Fruit fly (Drosophila melanogaster) ovary, adult (tissue): Measurements from ENCODE around the gene CG9395.

Experiments used
- CG17801 ChIP-seq: fragments of 200-800 bp; optimal IDR thresholded peaks from 2 replicates; lab custom pipeline; 2019; ENCODE audit warnings: missing biosample characterization, mild to moderate bottlenecking, missing genetic modification characterization, moderate library complexity; ENCODE audit not compliant: partially characterized antibody

CG9395 gene

DNA sequence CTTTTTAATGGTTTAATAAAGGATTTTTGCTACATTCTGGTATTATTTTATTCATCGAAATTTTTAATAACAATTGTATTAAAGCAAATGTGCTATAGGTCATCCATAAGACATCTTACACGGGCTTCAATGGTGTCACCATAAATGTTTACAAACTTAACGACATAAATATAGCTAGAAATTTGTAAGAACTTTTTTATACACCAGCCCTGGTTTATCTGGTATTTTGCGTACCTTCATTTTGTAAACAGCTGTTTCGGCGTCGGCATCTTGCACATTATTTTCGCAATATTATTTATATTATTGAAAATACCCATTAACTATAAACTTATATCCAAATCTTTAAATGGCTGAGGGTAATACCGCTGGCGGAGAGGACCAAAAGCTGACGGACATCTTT is 12.5 kb upstream of the CG9395 start, which contains the start of gene Tap42:
Gene Tap42, plus strand, starts transcription at position 240 of the 400 bp plus-strand sequence.
- TF ChIP-seq CG17801 (GFP tag; lab: Kevin White, UChicago), result no peak

DNA sequence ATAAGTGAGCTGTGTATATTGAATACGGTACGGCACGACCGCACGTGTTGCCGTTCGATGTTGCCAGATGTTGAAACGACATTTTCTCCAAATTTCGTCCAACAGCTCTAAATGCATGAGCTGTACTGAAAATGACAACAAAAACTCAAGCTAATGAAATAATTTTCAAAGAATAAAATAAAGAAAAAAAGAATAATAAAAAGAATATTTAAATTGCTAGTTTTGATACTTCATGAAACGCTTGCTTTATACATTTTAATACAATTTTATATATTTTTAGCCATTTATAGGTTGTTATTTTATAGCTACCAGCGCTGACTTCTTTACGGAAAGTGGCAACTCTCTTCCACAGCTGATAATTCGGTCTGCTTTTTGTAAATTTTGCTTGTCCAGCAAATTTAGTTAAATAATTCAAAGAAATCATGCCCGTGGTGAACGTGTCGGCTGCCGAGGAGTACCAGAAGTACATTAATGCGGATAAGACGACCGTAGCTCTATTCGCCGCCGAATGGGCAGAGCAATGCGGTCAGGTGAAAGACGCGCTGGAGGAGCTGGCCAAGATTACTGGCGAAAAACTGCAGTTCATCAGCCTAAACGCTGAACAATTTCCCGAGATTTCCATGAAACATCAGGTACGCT is 11.4 kb upstream of the CG9395 start, which contains the start of the genes Nnp-1 and Grx3:
Gene Nnp-1, minus strand, starts transcription at position 81 of the 639 bp plus-strand sequence.
Gene Grx3, plus strand, starts transcription at position 339 of the 639 bp plus-strand sequence.
- TF ChIP-seq CG17801 (GFP tag; lab: Kevin White, UChicago), result peak; percentile 65

DNA sequence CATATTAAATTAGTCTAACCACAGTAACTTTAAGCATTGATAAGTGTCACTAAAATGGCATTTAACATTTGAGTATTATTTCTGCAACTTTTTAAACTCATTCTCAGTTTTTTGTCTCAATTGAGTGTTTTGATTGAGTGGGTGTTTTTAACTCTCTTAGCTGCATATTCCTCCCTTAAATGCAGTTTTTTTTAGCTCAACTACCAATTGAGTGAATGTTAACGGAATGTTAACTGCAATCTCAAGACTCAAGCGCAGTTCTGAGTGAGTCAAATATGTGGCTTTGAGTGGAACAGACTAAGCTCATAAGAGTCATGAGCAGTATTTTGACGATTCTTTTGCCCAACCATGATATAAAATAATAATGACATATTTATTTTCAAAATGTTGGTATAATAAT is 8.1 kb upstream of the CG9395 start:
- TF ChIP-seq CG17801 (GFP tag; lab: Kevin White, UChicago), result no peak

DNA sequence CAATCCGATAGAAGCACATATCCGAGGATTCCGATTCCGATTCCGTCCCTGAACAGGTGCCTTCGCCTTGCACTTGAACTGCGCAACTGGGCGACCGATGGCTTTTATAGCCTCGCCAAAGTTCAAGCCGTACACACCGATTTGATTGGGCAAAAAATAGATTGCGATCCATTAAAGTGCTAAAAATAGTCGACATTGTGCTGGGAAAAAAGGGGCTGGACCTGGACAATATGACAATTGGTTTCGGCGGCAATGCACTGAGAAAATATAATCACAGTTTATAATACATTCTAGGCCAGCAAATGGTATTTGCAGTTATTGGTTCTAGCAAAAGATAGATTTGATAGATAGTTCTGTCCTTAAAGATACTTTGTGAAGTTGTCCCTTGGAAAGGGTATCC is 6.6 kb upstream of the CG9395 start, which contains the start of gene CG9377:
Gene CG9377, minus strand, starts transcription at position 101 of the 400 bp plus-strand sequence.
- TF ChIP-seq CG17801 (GFP tag; lab: Kevin White, UChicago), result no peak

DNA sequence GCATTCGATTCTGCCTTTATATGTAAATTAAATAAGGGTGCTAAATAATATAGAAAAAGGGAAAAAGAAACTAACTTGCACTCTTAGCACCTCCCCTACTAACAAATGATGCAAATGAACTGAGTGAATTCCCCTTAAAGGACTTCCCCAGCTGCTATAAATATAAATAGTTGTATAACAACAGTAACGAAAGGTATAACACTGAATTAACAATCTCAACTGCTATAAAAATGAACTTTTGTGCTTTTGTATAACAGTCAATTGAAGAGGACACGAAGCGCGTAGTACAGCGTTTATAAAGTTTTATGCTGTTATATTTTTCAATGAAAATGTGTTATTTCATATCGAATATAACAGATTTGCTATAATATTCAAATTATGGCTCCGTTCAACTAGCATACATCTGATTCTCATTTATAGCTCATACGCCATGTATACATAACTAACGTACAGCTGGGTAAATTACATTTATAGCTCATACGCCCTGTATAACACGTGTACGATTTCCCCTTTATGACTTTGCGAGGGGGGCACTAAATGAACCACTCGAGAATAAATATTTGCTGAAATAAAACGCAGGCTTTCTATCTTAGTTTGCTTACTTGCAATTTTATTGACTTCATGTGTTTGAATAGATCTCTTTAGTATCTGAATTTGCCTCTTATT is 5.5 kb downstream of the CG9395 start:
- TF ChIP-seq CG17801 (GFP tag; lab: Kevin White, UChicago), result no peak

DNA sequence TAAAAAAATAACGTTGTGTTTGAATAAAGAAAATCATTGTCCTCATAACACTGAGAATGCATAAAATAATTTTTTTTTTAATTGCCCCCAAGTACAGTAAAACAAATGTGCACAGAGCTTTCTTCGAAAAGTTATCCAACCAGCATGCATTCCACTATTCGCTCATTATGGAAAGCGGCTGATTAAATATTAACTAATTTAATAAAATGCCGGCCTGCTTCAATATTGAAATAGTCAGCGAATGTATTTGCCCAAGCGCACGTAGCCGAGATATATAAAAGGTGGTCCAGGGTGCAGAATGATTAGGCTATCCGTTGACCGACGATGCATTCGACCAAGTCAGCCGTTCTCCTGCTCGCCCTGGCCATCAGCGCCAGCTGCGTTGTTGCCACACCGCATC is 7.4 kb downstream of the CG9395 start, which contains the start of gene CG16826:
Gene CG16826, plus strand, starts transcription at position 301 of the 400 bp plus-strand sequence.
- no peak for TF ChIP-seq CG17801 (GFP tag; lab: Kevin White, UChicago)

DNA sequence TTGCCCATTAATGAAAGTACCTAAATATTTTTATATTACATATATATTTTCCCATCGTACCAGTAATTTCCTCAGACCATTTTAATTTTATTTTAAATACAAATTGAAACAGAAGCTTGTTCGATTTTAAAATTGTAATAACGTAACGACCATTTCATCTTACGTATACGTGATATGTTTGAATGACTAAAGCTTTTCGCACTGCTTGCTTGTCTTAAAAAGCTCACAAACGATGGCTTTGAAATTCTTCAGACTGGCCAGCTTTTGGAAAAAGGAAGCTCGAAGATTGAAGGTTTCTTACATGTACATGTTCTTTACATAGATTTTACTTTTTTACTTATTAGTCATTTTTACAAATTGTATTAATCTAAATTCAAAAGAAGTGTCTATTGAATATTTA is 22.1 kb downstream of the CG9395 start:
- TF ChIP-seq CG17801 (GFP tag; lab: Kevin White, UChicago), result no peak

DNA sequence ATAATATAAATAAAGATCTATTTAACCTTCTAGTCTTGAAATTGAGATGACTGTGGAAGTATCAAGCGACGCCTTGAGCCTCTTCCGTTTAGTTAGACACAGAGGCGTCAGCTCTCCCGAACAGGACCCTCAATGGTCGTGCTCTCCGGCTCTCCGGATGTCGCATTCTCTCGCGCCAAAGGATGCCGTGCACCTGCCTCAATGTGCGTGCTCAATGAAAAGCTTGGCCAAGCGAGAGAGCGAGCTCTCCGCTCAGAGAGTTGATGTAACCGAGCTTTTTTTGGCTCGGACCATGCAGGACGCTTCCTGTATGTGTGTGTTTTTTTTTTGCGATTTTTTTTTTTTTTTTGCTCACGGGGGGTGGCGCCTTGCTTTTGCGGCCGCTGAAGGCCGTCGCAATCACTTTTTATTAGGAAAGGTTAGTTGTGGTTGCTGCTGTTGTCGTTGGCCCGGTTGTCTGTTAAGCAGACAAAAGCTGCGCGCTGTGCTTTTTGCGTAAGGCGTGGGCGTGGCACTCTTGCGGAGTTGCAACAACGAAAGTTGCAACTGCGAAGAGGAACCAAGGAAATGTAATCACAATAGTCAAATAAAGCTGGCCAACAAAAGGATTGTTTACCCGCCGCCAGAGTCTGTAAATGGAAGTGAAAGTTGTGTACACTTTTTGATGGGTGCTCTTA is 22.9 kb downstream of the CG9395 start:
- no peak for TF ChIP-seq CG17801 (GFP tag; lab: Kevin White, UChicago)

DNA sequence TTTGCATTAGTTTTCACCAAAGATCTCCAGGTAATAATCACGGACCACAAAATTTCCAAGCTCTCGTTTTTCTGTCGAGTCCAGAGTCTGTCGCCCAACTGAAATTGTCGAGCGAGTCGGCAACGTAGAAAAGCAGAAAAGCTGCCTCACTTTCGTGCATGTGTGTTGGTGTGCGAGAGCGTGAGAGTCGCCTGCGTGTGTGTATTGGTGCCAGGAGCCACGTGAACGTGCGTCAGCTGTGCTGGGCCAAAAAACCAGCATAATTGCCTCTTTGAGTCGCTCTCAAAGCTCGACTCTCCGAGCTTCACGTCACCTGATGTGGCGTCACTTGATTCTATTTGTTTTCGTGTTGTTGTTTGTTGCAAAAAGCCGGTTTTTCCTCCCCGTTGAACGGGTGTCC is 23.9 kb downstream of the CG9395 start, which contains the start of gene hbt:
Gene hbt, minus strand, starts transcription at position 101 of the 400 bp plus-strand sequence.
- no peak for TF ChIP-seq CG17801 (GFP tag; lab: Kevin White, UChicago)

DNA sequence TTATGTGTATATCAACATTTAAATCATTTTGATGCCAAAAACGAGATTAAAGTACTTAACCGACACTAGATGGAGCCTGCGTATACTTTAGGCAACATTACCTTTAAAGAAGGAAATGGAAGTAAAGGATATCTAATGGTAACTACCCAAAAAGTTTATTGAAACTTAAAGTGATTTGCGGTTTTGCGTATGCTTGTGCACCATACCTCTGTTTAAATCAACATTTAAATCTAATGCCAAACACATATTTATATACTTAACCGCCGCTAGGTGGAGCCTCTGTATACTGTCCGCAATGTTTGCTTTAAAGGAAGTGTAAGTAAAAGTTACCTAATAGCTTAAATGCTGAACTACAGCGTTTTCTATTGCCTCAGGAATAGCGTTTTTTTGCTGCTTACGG is 29.1 kb downstream of the CG9395 start:
- TF ChIP-seq CG17801 (GFP tag; lab: Kevin White, UChicago), result no peak

DNA sequence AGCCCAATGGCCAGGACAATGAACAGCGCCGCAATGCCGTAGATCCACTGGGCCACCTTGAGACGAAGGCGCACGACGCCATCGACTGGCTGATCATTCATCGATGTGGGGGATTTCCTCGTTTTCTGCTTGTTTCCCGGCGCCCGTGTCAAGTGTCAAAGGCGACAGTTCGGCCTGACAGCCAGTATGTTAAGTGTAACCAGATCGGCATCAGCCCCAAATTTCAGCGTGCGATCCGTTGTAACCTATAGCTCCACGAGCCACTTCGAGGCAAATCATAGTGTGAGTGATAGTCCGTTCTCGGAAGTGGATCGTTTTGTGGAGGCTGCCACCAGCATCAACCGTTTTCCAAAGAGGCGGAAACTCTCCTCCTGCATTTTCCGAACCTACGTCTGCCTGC is 48.2 kb downstream of the CG9395 start, which contains the start of gene CG43779:
Gene CG43779, minus strand, starts transcription at position 101 of the 400 bp plus-strand sequence.
- no peak for TF ChIP-seq CG17801 (GFP tag; lab: Kevin White, UChicago)

DNA sequence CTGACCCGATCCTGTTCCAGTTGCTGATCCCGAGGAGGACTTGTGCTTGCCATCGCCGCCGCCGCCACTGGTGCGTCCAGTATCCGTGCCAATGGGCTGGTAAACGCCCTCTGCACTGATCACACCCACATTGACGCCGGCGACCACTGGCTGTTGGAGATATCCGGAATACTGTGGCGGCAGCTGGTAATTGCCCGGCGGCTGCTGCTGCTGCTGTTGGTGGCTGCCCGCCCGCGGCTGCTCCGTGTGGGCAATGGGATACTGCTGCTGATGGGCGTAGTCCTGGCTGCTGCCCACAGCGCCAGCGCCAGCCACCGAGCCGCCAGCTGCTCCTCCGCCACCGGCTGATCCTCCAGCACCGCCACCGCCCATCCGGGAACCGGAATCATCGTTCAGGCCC is 49.9 kb downstream of the CG9395 start:
- TF ChIP-seq CG17801 (GFP tag; lab: Kevin White, UChicago), result no peak

DNA sequence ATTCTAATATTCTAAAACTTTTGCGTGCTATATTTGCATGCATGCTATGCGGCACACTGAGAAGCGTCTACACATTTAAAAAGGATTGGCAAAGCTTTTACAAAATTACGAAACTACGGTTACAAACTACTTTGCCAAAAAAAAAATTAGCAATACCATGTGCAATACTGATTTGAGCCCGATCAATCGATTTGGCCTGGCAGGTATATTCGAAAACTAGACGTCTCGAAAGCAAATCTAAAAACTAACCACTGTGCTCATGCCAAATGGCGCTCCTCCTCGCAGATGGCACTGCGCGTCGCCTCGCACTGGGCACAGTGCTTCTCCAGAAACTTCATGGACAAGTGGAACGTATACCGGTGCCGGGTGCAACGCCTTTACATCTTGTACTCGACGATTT is 50.4 kb downstream of the CG9395 start, which contains the start of gene CG16825:
Gene CG16825, plus strand, starts transcription at position 301 of the 400 bp plus-strand sequence.
- TF ChIP-seq CG17801 (GFP tag; lab: Kevin White, UChicago), result no peak
